Worm (Caenorhabditis elegans) whole organism, midembryonic: ENCODE results near the gene F09G8.10.

Experiments
- T22C8.4 ChIP-seq: fragments of 200-800 bp; sonication (Bioruptor generic); IDR thresholded peaks from 2 replicates; pipeline ENCODE4 v1.3.6; 2022; ENCODE audit warnings: missing genetic modification characterization, missing compliant biosample characterization
- flt-1 ChIP-seq: fragments of 200-800 bp; sonication (Bioruptor generic); IDR thresholded peaks from 2 replicates; pipeline ENCODE4 v1.3.6; 2022; ENCODE audit warnings: missing genetic modification characterization, missing compliant biosample characterization
- tab-1 ChIP-seq: fragments of 200-800 bp; sonication (Bioruptor generic); IDR thresholded peaks from 2 replicates; pipeline ENCODE4 v1.3.6; 2022; ENCODE audit warnings: missing genetic modification characterization, missing compliant biosample characterization
- ztf-23 ChIP-seq: fragments of 200-800 bp; sonication (Bioruptor generic); IDR thresholded peaks from 2 replicates; pipeline ENCODE4 v1.3.6; 2022; ENCODE audit warnings: missing genetic modification reagents, missing genetic modification characterization, missing compliant biosample characterization

ce11 chrIII:8299734-8300133 lies 27.8 kb upstream of the F09G8.10 start:
- TF ChIP-seq flt-1 (GFP tag; lab: Robert Waterston, UW) (no peak), ztf-23 (no peak), tab-1 (GFP tag; lab: Robert Waterston, UW) (no peak), T22C8.4 (no peak)
